Fruit fly (Drosophila melanogaster) whole organism, prepupa: ENCODE results near the gene DIP-delta.

Source experiments
- Blimp-1 ChIP-seq: fragments of 200-800 bp; sonication (Bioruptor generic); optimal IDR thresholded peaks from 3 replicates; lab custom pipeline; 2017; ENCODE audit warnings: missing biosample characterization, missing genetic modification characterization, mild to moderate bottlenecking, moderate library complexity, missing genetic modification reagents
- CG31627 ChIP-seq: fragments of 200-800 bp; sonication (Bioruptor generic); optimal IDR thresholded peaks from 3 replicates; lab custom pipeline; 2016; ENCODE audit warnings: missing biosample characterization, missing genetic modification characterization
- CG34406 ChIP-seq: fragments of 200-800 bp; sonication (Bioruptor generic); optimal IDR thresholded peaks from 3 replicates; lab custom pipeline; 2016; ENCODE audit warnings: missing biosample characterization, missing genetic modification characterization
- CG6276 ChIP-seq: fragments of 200-800 bp; sonication (Bioruptor generic); optimal IDR thresholded peaks from 2 replicates; lab custom pipeline; 2017; ENCODE audit warnings: missing biosample characterization, mild to moderate bottlenecking, missing genetic modification characterization
- CG6808 ChIP-seq: fragments of 200-800 bp; sonication (Bioruptor generic); optimal IDR thresholded peaks from 3 replicates; lab custom pipeline; 2017; ENCODE audit warnings: missing biosample characterization, missing genetic modification characterization, mild to moderate bottlenecking, moderate library complexity, missing genetic modification reagents
- CG7368 ChIP-seq: fragments of 200-800 bp; sonication (Bioruptor generic); optimal IDR thresholded peaks from 3 replicates; lab custom pipeline; 2016; ENCODE audit warnings: missing biosample characterization, missing genetic modification characterization
- CG8119 ChIP-seq: fragments of 200-800 bp; sonication (Bioruptor generic); IDR thresholded peaks from 3 replicates; pipeline ENCODE4 v1.3.6; 2022; ENCODE audit warnings: missing biosample characterization, missing genetic modification characterization
- Hr4 ChIP-seq: fragments of 200-800 bp; sonication (Bioruptor generic); optimal IDR thresholded peaks from 3 replicates; lab custom pipeline; 2016; ENCODE audit warnings: missing biosample characterization, missing genetic modification characterization
- OdsH ChIP-seq: fragments of 200-800 bp; sonication (Bioruptor generic); optimal IDR thresholded peaks from 3 replicates; lab custom pipeline; 2016; ENCODE audit warnings: missing biosample characterization, missing genetic modification characterization
- fd59A ChIP-seq: fragments of 200-800 bp; sonication (Bioruptor generic); optimal IDR thresholded peaks from 2 replicates; lab custom pipeline; 2017; ENCODE audit warnings: missing biosample characterization, mild to moderate bottlenecking, missing genetic modification characterization, missing genetic modification reagents
- topi ChIP-seq: fragments of 200-800 bp; sonication (Bioruptor generic); optimal IDR thresholded peaks from 3 replicates; lab custom pipeline; 2016; ENCODE audit warnings: missing biosample characterization, missing genetic modification characterization

dm6 chr3L:5385762-5386161 lies 38.1 kb upstream of the DIP-delta start:
- TF ChIP-seq CG6276 (peak; percentile 72), Blimp-1 (GFP tag; lab: Kevin White, UChicago) (no peak), CG6808 (GFP tag; lab: Kevin White, UChicago) (no peak), CG31627 (GFP tag; lab: Kevin White, UChicago) (no peak), fd59A (GFP tag; lab: Kevin White, UChicago) (no peak), OdsH (no peak), topi (no peak), CG34406 (no peak), CG8119 (GFP tag; lab: Robert Waterston, UW) (peak; percentile 75), Hr4 (GFP tag; lab: Kevin White, UChicago) (peak; percentile 66), CG7368 (GFP tag; lab: Kevin White, UChicago) (no peak)
